Fruit fly (Drosophila melanogaster) whole organism, embryonic: ENCODE results near the gene CG11723.
A peak's percentile ranks its signal among the peaks of the same experiment; 100 is the strongest.

Experiments
- Atf3 ChIP-seq: fragments of 200-800 bp; sonication (Bioruptor generic); optimal IDR thresholded peaks from 3 replicates; lab custom pipeline; 2016; ENCODE audit warnings: missing biosample characterization, missing genetic modification characterization
- CG10209 ChIP-seq: fragments of 200-800 bp; sonication (Bioruptor generic); optimal IDR thresholded peaks from 3 replicates; lab custom pipeline; 2017; ENCODE audit warnings: missing biosample characterization, mild to moderate bottlenecking, missing genetic modification characterization, missing genetic modification reagents
- CG11093 ChIP-seq: fragments of 200-800 bp; sonication (Bioruptor generic); IDR thresholded peaks from 3 replicates; pipeline ENCODE4 v1.3.6; 2022; ENCODE audit warnings: missing biosample characterization, missing genetic modification characterization
- CG15011 ChIP-seq: fragments of 200-800 bp; sonication (Bioruptor generic); optimal IDR thresholded peaks from 3 replicates; lab custom pipeline; 2018; ENCODE audit warnings: missing biosample characterization, mild to moderate bottlenecking, missing genetic modification characterization
- CG18476 ChIP-seq: fragments of 200-800 bp; sonication (Bioruptor generic); optimal IDR thresholded peaks from 2 replicates; lab custom pipeline; 2016; ENCODE audit warnings: missing biosample characterization, mild to moderate bottlenecking, missing genetic modification characterization
- CG2116 ChIP-seq: fragments of 200-800 bp; sonication (Bioruptor generic); optimal IDR thresholded peaks from 3 replicates; lab custom pipeline; 2018; ENCODE audit warnings: missing biosample characterization, mild to moderate bottlenecking, missing genetic modification characterization
- CG2875 ChIP-seq: fragments of 200-800 bp; sonication (Bioruptor generic); optimal IDR thresholded peaks from 2 replicates; lab custom pipeline; 2017; ENCODE audit warnings: missing biosample characterization, mild to moderate bottlenecking, missing genetic modification characterization, missing genetic modification reagents
- CG30403 ChIP-seq: fragments of 200-800 bp; sonication (Bioruptor generic); optimal IDR thresholded peaks from 3 replicates; lab custom pipeline; 2016; ENCODE audit warnings: missing biosample characterization, missing genetic modification characterization
- CG34224 ChIP-seq: fragments of 200-800 bp; sonication (Bioruptor generic); IDR thresholded peaks from 3 replicates; pipeline ENCODE4 v1.3.6; 2022; ENCODE audit warnings: missing biosample characterization, missing genetic modification characterization; ENCODE audit not compliant: partially characterized antibody
- CG4404 ChIP-seq: fragments of 200-800 bp; sonication (Bioruptor generic); IDR thresholded peaks from 2 replicates; pipeline ENCODE4 v1.3.6; 2022; ENCODE audit warnings: missing biosample characterization, missing genetic modification characterization
- CG6254 ChIP-seq: fragments of 200-800 bp; sonication (Bioruptor generic); optimal IDR thresholded peaks from 3 replicates; lab custom pipeline; 2017; ENCODE audit warnings: mild to moderate bottlenecking, missing biosample characterization, missing genetic modification reagents, missing genetic modification characterization
- CG6272 ChIP-seq: fragments of 200-800 bp; sonication (Bioruptor generic); IDR thresholded peaks from 2 replicates; pipeline ENCODE4 v1.3.6; 2022; ENCODE audit warnings: missing biosample characterization, missing genetic modification characterization
- CG6765 ChIP-seq: fragments of 200-800 bp; sonication (Bioruptor generic); optimal IDR thresholded peaks from 3 replicates; lab custom pipeline; 2017; ENCODE audit warnings: missing biosample characterization, mild to moderate bottlenecking, missing genetic modification characterization
- CG7786 ChIP-seq: fragments of 200-800 bp; sonication (Bioruptor generic); optimal IDR thresholded peaks from 2 replicates; lab custom pipeline; 2016; ENCODE audit warnings: missing biosample characterization, missing genetic modification characterization
- CG8089 ChIP-seq: fragments of 200-800 bp; sonication (Bioruptor generic); optimal IDR thresholded peaks from 3 replicates; lab custom pipeline; 2016; ENCODE audit warnings: missing biosample characterization, missing genetic modification characterization
- CG9876 ChIP-seq: fragments of 200-800 bp; sonication (Bioruptor generic); optimal IDR thresholded peaks from 2 replicates; lab custom pipeline; 2016; ENCODE audit warnings: missing biosample characterization, missing genetic modification characterization
- CTCF ChIP-seq: fragments of 200-800 bp; sonication (Bioruptor generic); optimal IDR thresholded peaks from 2 replicates; lab custom pipeline; 2017; ENCODE audit warnings: missing biosample characterization, mild to moderate bottlenecking, missing genetic modification characterization, moderate library complexity
- Chrac-16 ChIP-seq: fragments of 200-800 bp; sonication (Bioruptor generic); optimal IDR thresholded peaks from 3 replicates; lab custom pipeline; 2016; ENCODE audit warnings: missing biosample characterization, missing genetic modification characterization
- Dip3 ChIP-seq: fragments of 200-800 bp; sonication (Bioruptor generic); optimal IDR thresholded peaks from 3 replicates; lab custom pipeline; 2016; ENCODE audit warnings: missing biosample characterization, missing genetic modification characterization
- E2f2 ChIP-seq: fragments of 200-800 bp; sonication (Bioruptor generic); IDR thresholded peaks from 2 replicates; pipeline ENCODE4 v1.3.6; 2022; ENCODE audit warnings: missing biosample characterization, missing genetic modification characterization
- Ets97D ChIP-seq: fragments of 200-800 bp; sonication (Bioruptor generic); optimal IDR thresholded peaks from 3 replicates; lab custom pipeline; 2016; ENCODE audit warnings: missing biosample characterization, missing genetic modification characterization
- HHEX ChIP-seq: fragments of 200-800 bp; sonication (Bioruptor generic); optimal IDR thresholded peaks from 3 replicates; lab custom pipeline; 2017; ENCODE audit warnings: missing biosample characterization, mild to moderate bottlenecking, missing genetic modification characterization, missing genetic modification reagents
- HLH3B ChIP-seq: fragments of 200-800 bp; sonication (Bioruptor generic); IDR thresholded peaks from 2 replicates; pipeline ENCODE4 v1.3.6; 2022; ENCODE audit warnings: missing biosample characterization, missing genetic modification characterization
- Jarid2 ChIP-seq: fragments of 200-800 bp; sonication (Bioruptor generic); optimal IDR thresholded peaks from 3 replicates; lab custom pipeline; 2017; ENCODE audit warnings: mild to moderate bottlenecking, missing biosample characterization, missing genetic modification reagents, missing genetic modification characterization
- Kr ChIP-seq: fragments of 200-800 bp; sonication (Bioruptor generic); optimal IDR thresholded peaks from 2 replicates; lab custom pipeline; 2017; ENCODE audit warnings: missing biosample characterization, mild to moderate bottlenecking, missing genetic modification characterization
- NC2α ChIP-seq: fragments of 200-800 bp; sonication (Bioruptor generic); optimal IDR thresholded peaks from 2 replicates; lab custom pipeline; 2016; ENCODE audit warnings: missing biosample characterization, missing genetic modification characterization
- NC2β ChIP-seq: fragments of 200-800 bp; sonication (Bioruptor generic); optimal IDR thresholded peaks from 2 replicates; lab custom pipeline; 2016; ENCODE audit warnings: missing biosample characterization, missing genetic modification characterization
- TFAM ChIP-seq: fragments of 200-800 bp; sonication (Bioruptor generic); optimal IDR thresholded peaks from 2 replicates; lab custom pipeline; 2017; ENCODE audit warnings: missing biosample characterization, missing genetic modification characterization, inconsistent platforms
- Taf1 ChIP-seq: fragments of 200-800 bp; sonication (Bioruptor generic); IDR thresholded peaks from 2 replicates; pipeline ENCODE4 v1.3.6; 2022; ENCODE audit warnings: missing biosample characterization, missing genetic modification characterization
- ab ChIP-seq: fragments of 200-800 bp; sonication (Bioruptor generic); optimal IDR thresholded peaks from 2 replicates; lab custom pipeline; 2016; ENCODE audit warnings: missing biosample characterization, missing genetic modification characterization
- ap ChIP-seq: fragments of 200-800 bp; sonication (Bioruptor generic); IDR thresholded peaks from 2 replicates; pipeline ENCODE4 v1.3.6; 2022; ENCODE audit warnings: missing biosample characterization, missing genetic modification characterization
- br ChIP-seq: fragments of >200 bp; optimal IDR thresholded peaks from 2 replicates; lab custom pipeline; 2017
- cas ChIP-seq: fragments of 200-800 bp; sonication (Bioruptor generic); IDR thresholded peaks from 2 replicates; pipeline ENCODE4 v1.3.6; 2022; ENCODE audit warnings: missing biosample characterization, missing genetic modification characterization
- emc ChIP-seq: fragments of 200-800 bp; sonication (Bioruptor generic); optimal IDR thresholded peaks from 2 replicates; lab custom pipeline; 2016; ENCODE audit warnings: missing biosample characterization, missing genetic modification characterization
- ewg ChIP-seq: fragments of 200-800 bp; sonication (Bioruptor generic); optimal IDR thresholded peaks from 3 replicates; lab custom pipeline; 2017; ENCODE audit warnings: mild to moderate bottlenecking, missing biosample characterization, missing genetic modification reagents, missing genetic modification characterization
- fd3F ChIP-seq: fragments of 200-800 bp; sonication (Bioruptor generic); optimal IDR thresholded peaks from 2 replicates; lab custom pipeline; 2018; ENCODE audit warnings: missing biosample characterization, mild to moderate bottlenecking, missing genetic modification characterization, moderate library complexity
- fru ChIP-seq: fragments of >200 bp; optimal IDR thresholded peaks from 2 replicates; lab custom pipeline; 2017
- ftz-f1 ChIP-seq: fragments of 200-800 bp; sonication (Bioruptor generic); optimal IDR thresholded peaks from 2 replicates; lab custom pipeline; 2016; ENCODE audit warnings: missing biosample characterization, missing genetic modification characterization
- lola ChIP-seq, 3 experiments: fragments of >200 bp in 2 of 3; fragments of 200-800 bp in 1 of 3; sonication (Bioruptor generic) in 1 of 3; optimal IDR thresholded peaks; 2 replicates each; lab custom pipeline; 2017 to 2019; ENCODE audit warnings: missing biosample characterization in 3 of 3, missing genetic modification characterization in 3 of 3, mild to moderate bottlenecking in 1 of 3, moderate library complexity in 1 of 3
- luna ChIP-seq: fragments of 200-800 bp; sonication (Bioruptor generic); optimal IDR thresholded peaks from 2 replicates; lab custom pipeline; 2016; ENCODE audit warnings: missing biosample characterization, missing genetic modification characterization
- mld ChIP-seq: fragments of 200-800 bp; sonication (Bioruptor generic); IDR thresholded peaks from 3 replicates; pipeline ENCODE4 v1.3.6; 2022; ENCODE audit warnings: missing biosample characterization, missing genetic modification characterization; ENCODE audit not compliant: partially characterized antibody
- pb ChIP-seq: fragments of 200-800 bp; sonication (Bioruptor generic); optimal IDR thresholded peaks from 3 replicates; lab custom pipeline; 2016; ENCODE audit warnings: missing biosample characterization, missing genetic modification characterization
- sd ChIP-seq: fragments of 200-800 bp; sonication (Bioruptor generic); optimal IDR thresholded peaks from 3 replicates; lab custom pipeline; 2018; ENCODE audit warnings: missing biosample characterization, mild to moderate bottlenecking, missing genetic modification characterization, moderate library complexity
- sisA ChIP-seq: fragments of 200-800 bp; sonication (Bioruptor generic); IDR thresholded peaks from 2 replicates; pipeline ENCODE4 v1.3.6; 2022; ENCODE audit warnings: missing biosample characterization, missing genetic modification characterization
- tgo ChIP-seq: fragments of 200-800 bp; sonication (Bioruptor generic); IDR thresholded peaks from 3 replicates; pipeline ENCODE4 v1.3.6; 2022; ENCODE audit warnings: missing biosample characterization, missing genetic modification characterization
- toy ChIP-seq: fragments of 200-800 bp; sonication (Bioruptor generic); IDR thresholded peaks from 2 replicates; pipeline ENCODE4 v1.3.6; 2022; ENCODE audit warnings: missing biosample characterization, missing genetic modification characterization
- ttk ChIP-seq: fragments of 200-800 bp; sonication (Bioruptor generic); IDR thresholded peaks from 2 replicates; pipeline ENCODE4 v2.1.2; 2022; ENCODE audit warnings: missing biosample characterization, missing genetic modification characterization
- unc-4 ChIP-seq: fragments of 200-800 bp; sonication (Bioruptor generic); IDR thresholded peaks from 2 replicates; pipeline ENCODE4 v1.3.6; 2022; ENCODE audit warnings: missing biosample characterization, missing genetic modification characterization; ENCODE audit not compliant: partially characterized antibody
- unpg ChIP-seq: fragments of 200-800 bp; sonication (Bioruptor generic); optimal IDR thresholded peaks from 3 replicates; lab custom pipeline; 2018; ENCODE audit warnings: missing biosample characterization, mild to moderate bottlenecking, missing genetic modification characterization, moderate library complexity
- usp ChIP-seq: fragments of >200 bp; optimal IDR thresholded peaks from 2 replicates; lab custom pipeline; 2017; ENCODE audit warnings: missing biosample characterization, missing genetic modification characterization
- vvl ChIP-seq: fragments of 200-800 bp; sonication (Bioruptor generic); IDR thresholded peaks from 2 replicates; pipeline ENCODE4 v1.3.6; 2022; ENCODE audit warnings: missing biosample characterization, missing genetic modification characterization
- wdn ChIP-seq: fragments of 200-800 bp; sonication (Bioruptor generic); IDR thresholded peaks from 2 replicates; pipeline ENCODE4 v1.3.6; 2022; ENCODE audit warnings: missing biosample characterization, missing genetic modification characterization
- zfh2 ChIP-seq: fragments of 200-800 bp; sonication (Bioruptor generic); optimal IDR thresholded peaks from 2 replicates; lab custom pipeline; 2016; ENCODE audit warnings: missing biosample characterization, missing genetic modification characterization

CG11723 gene

dm6 chr2L:2180120-2180539 is 33.1 kb upstream of the CG11723 start (continued):
- TF ChIP-seq CG6272 (GFP tag; lab: Robert Waterston, UW): peak; percentile 80
- TF ChIP-seq unc-4 (GFP tag; lab: Robert Waterston, UW): no peak
- no peak for TF ChIP-seq mld (GFP tag; lab: Robert Waterston, UW)
- peak in 1 of 3 experiments; percentile 93 for TF ChIP-seq lola (GFP tag; optimal IDR thresholded peaks at IDR 0.05; lab: Kevin White, UChicago)
- TF ChIP-seq wdn (GFP tag; lab: Robert Waterston, UW): peak; percentile 81
- no peak for TF ChIP-seq fru
- TF ChIP-seq tgo (GFP tag; lab: Robert Waterston, UW): peak; percentile 90
- TF ChIP-seq br (lab: Kevin White, UChicago): no peak
- TF ChIP-seq zfh2 (GFP tag; lab: Kevin White, UChicago): peak; percentile 9
- TF ChIP-seq Jarid2: peak; percentile 57
- no peak for TF ChIP-seq CG34224 (GFP tag; lab: Robert Waterston, UW)
- TF ChIP-seq E2f2 (GFP tag; lab: Robert Waterston, UW): peak; percentile 69
- peak; percentile 87 for TF ChIP-seq HHEX (GFP tag; lab: Kevin White, UChicago)
- TF ChIP-seq sd (tag; lab: Kevin White, UChicago): peak; percentile 54
- peak; percentile 62 for TF ChIP-seq Ets97D (GFP tag; lab: Kevin White, UChicago)
- TF ChIP-seq ttk (GFP tag; lab: Robert Waterston, UW): peak; percentile 91
- peak; percentile 2 for TF ChIP-seq ab (GFP tag; lab: Kevin White, UChicago)
- peak; percentile 85 for TF ChIP-seq CG18476 (GFP tag; lab: Kevin White, UChicago)
- peak; percentile 86 for TF ChIP-seq CG15011 (GFP tag; lab: Kevin White, UChicago)
- TF ChIP-seq CG2875: peak; percentile 91
- peak; percentile 95 for TF ChIP-seq unpg (GFP tag; lab: Kevin White, UChicago)
- TF ChIP-seq usp (GFP tag; lab: Kevin White, UChicago): no peak
- TF ChIP-seq CG6254: peak; percentile 84
- TF ChIP-seq TFAM (GFP tag; lab: Kevin White, UChicago): peak; percentile 75
- TF ChIP-seq CG9876: peak; percentile 34
- peak; percentile 59 for TF ChIP-seq CTCF (GFP tag; lab: Kevin White, UChicago)
- peak; percentile 92 for TF ChIP-seq sisA (GFP tag; lab: Robert Waterston, UW)
- peak; percentile 66 for TF ChIP-seq Dip3 (GFP tag; lab: Kevin White, UChicago)
- peak; percentile 76 for TF ChIP-seq CG6765
- TF ChIP-seq luna: no peak
- TF ChIP-seq pb (GFP tag; lab: Kevin White, UChicago): peak; percentile 64
- peak; percentile 96 for TF ChIP-seq vvl (GFP tag; lab: Robert Waterston, UW)
- TF ChIP-seq CG7786 (GFP tag; lab: Kevin White, UChicago): peak; percentile 64
- peak; percentile 10 for TF ChIP-seq ftz-f1
- peak; percentile 70 for TF ChIP-seq CG8089 (GFP tag; lab: Kevin White, UChicago)
- TF ChIP-seq cas (GFP tag; lab: Robert Waterston, UW): peak; percentile 37; the same call in 1 of the 2 replicates
- peak; percentile 94 for TF ChIP-seq HLH3B
- peak; percentile 45 for TF ChIP-seq toy (GFP tag; lab: Robert Waterston, UW)
- peak; percentile 44; the same call in 1 of the 2 replicates for TF ChIP-seq Taf1
- TF ChIP-seq Kr (GFP tag; lab: Kevin White, UChicago): no peak
- TF ChIP-seq Atf3: peak; percentile 64
- TF ChIP-seq NC2β (GFP tag; lab: Kevin White, UChicago): peak; percentile 79
- TF ChIP-seq Chrac-16 (GFP tag; lab: Kevin White, UChicago): peak; percentile 83
- TF ChIP-seq NC2α (GFP tag; lab: Kevin White, UChicago): peak; percentile 50
- peak; percentile 84 for TF ChIP-seq CG4404 (GFP tag; lab: Robert Waterston, UW)
- TF ChIP-seq CG10209 (GFP tag; lab: Kevin White, UChicago): peak; percentile 90
- peak; percentile 85 for TF ChIP-seq ewg (GFP tag; lab: Kevin White, UChicago)
- TF ChIP-seq CG2116 (GFP tag; lab: Kevin White, UChicago): peak; percentile 20
- peak; percentile 84 for TF ChIP-seq CG11093 (GFP tag; lab: Robert Waterston, UW)
- peak; percentile 17 for TF ChIP-seq emc
- peak; percentile 91 for TF ChIP-seq ap (GFP tag; lab: Robert Waterston, UW)
- TF ChIP-seq CG30403 (GFP tag; lab: Kevin White, UChicago): peak; percentile 88
- peak; percentile 57 for TF ChIP-seq fd3F
